Fruit fly (Drosophila melanogaster): Measurements from ENCODE around the gene Usp47.

dm6 chr3L:5770817-5771425 is 18.1 kb downstream of the Usp47 start:
- TF ChIP-seq peb (GFP tag; IDR thresholded peaks at IDR 0.05) (peak; percentile 48; the same call in 1 of the 2 replicates), ci (GFP tag; IDR thresholded peaks at IDR 0.05) (peak; percentile 60; the same call in 2 of the 3 replicates), CG12942 (GFP tag; optimal IDR thresholded peaks at IDR 0.05) (peak; percentile 59), CG8765 (GFP tag; IDR thresholded peaks at IDR 0.05) (no peak), sens-2 (GFP tag; IDR thresholded peaks at IDR 0.05) (0 out of 2 replicates have a peak, but pooled peaks have one; percentile 29), jigr1 (GFP tag; IDR thresholded peaks at IDR 0.05) (no peak), gcm2 (GFP tag; optimal IDR thresholded peaks at IDR 0.05) (peak; percentile 65)

Measured in whole organism, embryonic.